Worm (Caenorhabditis elegans) whole organism, young adult: Measurements from ENCODE around the gene npr-40.

Experiments
- B0035.1 ChIP-seq: sonication (generic microtip); optimal IDR thresholded peaks from 2 replicates; lab custom pipeline; 2016; ENCODE audit warnings: missing genetic modification characterization, mild to moderate bottlenecking, missing compliant biosample characterization, missing genotype, missing genetic modification reagents
- B0336.3 ChIP-seq: fragments of 200-800 bp; sonication (Bioruptor generic); IDR thresholded peaks from 2 replicates; pipeline ENCODE4 v1.3.6; 2022; ENCODE audit warnings: missing genetic modification characterization, missing compliant biosample characterization
- C17E4.6 ChIP-seq: fragments of 200-800 bp; sonication (Bioruptor generic); IDR thresholded peaks from 2 replicates; pipeline ENCODE4 v1.3.6; 2022; ENCODE audit warnings: missing genetic modification reagents, missing genetic modification characterization, missing compliant biosample characterization
- F33H1.4 ChIP-seq: fragments of 200-800 bp; sonication (Bioruptor generic); IDR thresholded peaks from 2 replicates; pipeline ENCODE4 v1.3.6; 2022; ENCODE audit warnings: missing genetic modification reagents, missing genetic modification characterization, missing compliant biosample characterization
- ceh-100 ChIP-seq: fragments of 200-800 bp; sonication (Bioruptor generic); IDR thresholded peaks from 2 replicates; pipeline ENCODE4 v1.3.6; 2022; ENCODE audit warnings: missing genetic modification reagents, missing genetic modification characterization, missing compliant biosample characterization
- ceh-27 ChIP-seq: fragments of 200-800 bp; sonication (Bioruptor generic); optimal IDR thresholded peaks from 2 replicates; lab custom pipeline; 2018; ENCODE audit warnings: mild to moderate bottlenecking, missing genetic modification characterization, moderate library complexity, missing compliant biosample characterization
- egl-44 ChIP-seq: fragments of 200-800 bp; sonication (Bioruptor generic); IDR thresholded peaks from 2 replicates; pipeline ENCODE4 v1.3.6; 2022; ENCODE audit warnings: missing genetic modification reagents, missing genetic modification characterization, missing compliant biosample characterization
- him-1 ChIP-seq: sonication (generic microtip); optimal IDR thresholded peaks from 2 replicates; lab custom pipeline; 2016; ENCODE audit warnings: missing genotype, missing genetic modification reagents, missing genetic modification characterization, missing compliant biosample characterization
- hlh-12 ChIP-seq: sonication (generic microtip); optimal IDR thresholded peaks from 2 replicates; lab custom pipeline; 2016; ENCODE audit warnings: missing genetic modification characterization, missing compliant biosample characterization
- hlh-26 ChIP-seq: fragments of 200-800 bp; sonication (Bioruptor generic); conservative IDR thresholded peaks from 2 replicates; pipeline ENCODE4 v1.3.6; 2022; ENCODE audit warnings: missing genetic modification reagents, missing genetic modification characterization, missing compliant biosample characterization
- nhr-80 ChIP-seq: sonication (generic microtip); optimal IDR thresholded peaks from 2 replicates; lab custom pipeline; 2016; ENCODE audit warnings: missing genetic modification characterization, missing compliant biosample characterization
- unc-130 ChIP-seq: sonication (generic microtip); optimal IDR thresholded peaks from 2 replicates; lab custom pipeline; 2016; ENCODE audit warnings: missing genetic modification reagents, missing genetic modification characterization, missing compliant biosample characterization
- zim-3 ChIP-seq: sonication (generic microtip); optimal IDR thresholded peaks from 2 replicates; lab custom pipeline; 2017; ENCODE audit warnings: mild to moderate bottlenecking, missing genetic modification characterization, moderate library complexity, missing compliant biosample characterization

DNA sequence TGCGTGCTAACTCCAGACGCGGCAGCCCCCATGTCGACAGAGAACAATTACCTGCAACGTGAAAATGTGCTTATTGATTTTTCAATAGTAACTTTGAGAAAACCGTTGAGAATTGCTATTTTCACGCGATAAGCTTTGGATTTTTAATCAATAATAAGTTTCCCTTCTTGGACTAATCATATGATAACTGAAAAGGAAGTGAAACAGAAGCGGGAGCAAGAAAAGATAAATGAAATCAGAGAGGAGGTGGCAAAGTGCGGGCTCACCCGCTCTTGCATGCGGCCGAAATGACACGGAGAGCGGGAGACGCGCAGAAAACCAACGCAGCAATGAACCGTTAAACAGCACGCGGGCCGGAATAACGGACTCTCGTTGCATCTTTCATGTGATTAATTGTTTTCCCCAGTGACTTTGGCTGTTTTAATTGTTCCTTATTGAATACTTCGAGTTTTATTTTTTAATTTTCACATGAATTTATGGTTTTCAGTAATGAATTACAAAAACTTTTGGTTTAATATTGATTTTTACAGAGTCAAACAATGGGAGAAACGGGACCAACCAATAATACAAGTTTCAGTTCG lies 51.7 kb downstream of the npr-40 start, which contains the start of the genes flwr-1 and tbc-1:
- TF ChIP-seq ceh-27 (GFP tag; lab: Kevin White, UChicago) (no peak), unc-130 (GFP tag; lab: Kevin White, UChicago) (no peak), him-1 (tag; lab: Kevin White, UChicago) (no peak), hlh-26 (no peak), egl-44 (GFP tag; lab: Robert Waterston, UW) (no peak), F33H1.4 (GFP tag; lab: Robert Waterston, UW) (no peak), ceh-100 (GFP tag; lab: Robert Waterston, UW) (no peak), zim-3 (tag; lab: Kevin White, UChicago) (no peak), B0336.3 (GFP tag; lab: Robert Waterston, UW) (no peak), B0035.1 (no peak), hlh-12 (tag; lab: Kevin White, UChicago) (no peak), nhr-80 (peak; percentile 58), C17E4.6 (GFP tag; lab: Robert Waterston, UW) (no peak)
